Worm (Caenorhabditis elegans) whole organism, mixed stage, embryonic: Measurements from ENCODE around the gene otpl-4.
A peak's percentile ranks its signal among the peaks of the same experiment; 100 is the strongest.
"Not testable (repeated sequence)": the region's sequence is repeated elsewhere in the genome, so short reads cannot be mapped to it uniquely, and the experiment has no call there.

Experiments
- cnd-1 ChIP-seq: fragments of 200-800 bp; sonication (Bioruptor generic); optimal IDR thresholded peaks from 2 replicates; lab custom pipeline; 2018; ENCODE audit warnings: mild to moderate bottlenecking, missing genetic modification characterization, missing compliant biosample characterization
- drap-1 ChIP-seq: fragments of 200-800 bp; sonication (Bioruptor generic); optimal IDR thresholded peaks from 3 replicates; lab custom pipeline; 2018; ENCODE audit warnings: mild to moderate bottlenecking, missing genetic modification characterization, missing compliant biosample characterization
- lin-13 ChIP-seq: fragments of 150-350 bp; optimal IDR thresholded peaks from 2 replicates; lab custom pipeline; 2014; ENCODE audit warnings: missing biosample characterization, missing genetic modification characterization
- mab-5 ChIP-seq: fragments of 150-350 bp; optimal IDR thresholded peaks from 2 replicates; lab custom pipeline; 2014; ENCODE audit warnings: missing biosample characterization, missing genetic modification characterization
- mep-1 ChIP-seq: fragments of 150-350 bp; optimal IDR thresholded peaks from 2 replicates; lab custom pipeline; 2017; ENCODE audit warnings: missing biosample characterization, missing genetic modification reagents, missing genetic modification characterization, inconsistent platforms
- mls-2 ChIP-seq: sonication (generic microtip); optimal IDR thresholded peaks from 2 replicates; lab custom pipeline; 2016; ENCODE audit warnings: mild to moderate bottlenecking, missing genetic modification characterization, moderate library complexity, missing compliant biosample characterization
- nhr-237 ChIP-seq: fragments of 150-350 bp; optimal IDR thresholded peaks from 2 replicates; lab custom pipeline; 2014; ENCODE audit warnings: missing biosample characterization, missing genetic modification characterization
- snpc-4 ChIP-seq: fragments of 150-350 bp; optimal IDR thresholded peaks from 2 replicates; lab custom pipeline; 2014; ENCODE audit warnings: missing biosample characterization, missing genetic modification characterization
- unc-62 ChIP-seq: fragments of 150-350 bp; optimal IDR thresholded peaks from 2 replicates; lab custom pipeline; 2014; ENCODE audit warnings: missing biosample characterization, missing genetic modification reagents, missing genetic modification characterization
- ztf-11 ChIP-seq: fragments of 150-350 bp; optimal IDR thresholded peaks from 2 replicates; lab custom pipeline; 2014; ENCODE audit warnings: missing biosample characterization, missing genetic modification characterization

ce11 chrV:8534534-8535283 is 2.4 kb upstream of the otpl-4 start, which contains the start of the genes his-6 and his-5:
- not testable (repeated sequence) for TF ChIP-seq mep-1 (tag; lab: Kevin White, UChicago); snpc-4 (tag; lab: Kevin White, UChicago); ztf-11; mab-5 (tag; lab: Kevin White, UChicago); lin-13 (tag; lab: Kevin White, UChicago); drap-1 (GFP tag; lab: Kevin White, UChicago); nhr-237 (tag; lab: Kevin White, UChicago); unc-62 (GFP tag; lab: Kevin White, UChicago)
- TF ChIP-seq mls-2 (tag; lab: Kevin White, UChicago): peak; percentile 13
- TF ChIP-seq cnd-1 (tag; lab: Kevin White, UChicago): peak; percentile 64
